Fruit fly (Drosophila melanogaster): ENCODE measurements around the gene CG3847.

The CG3847 gene

dm6 chrX:6340593-6341068, 6.3 kb upstream of the CG3847 start (continued):
- TF ChIP-seq CG7271 (tag; optimal IDR thresholded peaks at IDR 0.05) (no peak), repo (GFP tag; optimal IDR thresholded peaks at IDR 0.05) (no peak), Xrp1 (GFP tag; IDR thresholded peaks at IDR 0.05) (peak; percentile 66), emc (GFP tag; optimal IDR thresholded peaks at IDR 0.05) (no peak), hth (optimal IDR thresholded peaks at IDR 0.05) (no peak), bowl (GFP tag; IDR thresholded peaks at IDR 0.05) (0 out of 2 replicates have a peak, but pooled peaks have one; percentile 43), zfh1 (GFP tag; IDR thresholded peaks at IDR 0.05) (0 out of 3 replicates have a peak, but pooled peaks have one; percentile 38), CG11504 (tag; optimal IDR thresholded peaks at IDR 0.05) (peak; percentile 88), Doc2 (GFP tag; IDR thresholded peaks at IDR 0.05) (no peak), CG4360 (GFP tag; IDR thresholded peaks at IDR 0.05) (0 out of 2 replicates have a peak, but pooled peaks have one; percentile 8), Mad (GFP tag; optimal IDR thresholded peaks at IDR 0.05) (no peak), CG18262 (tag; optimal IDR thresholded peaks at IDR 0.05) (peak; percentile 82), CG13296 (GFP tag; optimal IDR thresholded peaks at IDR 0.05) (peak; percentile 83), p53 (GFP tag; optimal IDR thresholded peaks at IDR 0.05) (no peak), NK7.1 (GFP tag; optimal IDR thresholded peaks at IDR 0.05) (no peak), D (optimal IDR thresholded peaks at IDR 0.05) (no peak), D (GFP tag; optimal IDR thresholded peaks at IDR 0.05) (peak; percentile 68), Hr3 (GFP tag; optimal IDR thresholded peaks at IDR 0.05) (peak; percentile 34), en (GFP tag; optimal IDR thresholded peaks at IDR 0.05) (no peak), Rx (GFP tag; IDR thresholded peaks at IDR 0.05) (0 out of 2 replicates have a peak, but pooled peaks have one; percentile 25), Lim3 (GFP tag; IDR thresholded peaks at IDR 0.05) (no peak), Usf (GFP tag; optimal IDR thresholded peaks at IDR 0.05) (peak; percentile 67), pnt (GFP tag; optimal IDR thresholded peaks at IDR 0.05) (no peak), Xbp1 (GFP tag; optimal IDR thresholded peaks at IDR 0.05) (peak; percentile 56), lov (optimal IDR thresholded peaks at IDR 0.05) (no peak), lov (GFP tag; IDR thresholded peaks at IDR 0.05) (no peak), CG6683 (GFP tag; optimal IDR thresholded peaks at IDR 0.05) (peak; percentile 57), CG17385 (GFP tag; optimal IDR thresholded peaks at IDR 0.05) (peak; percentile 65), chif (GFP tag; optimal IDR thresholded peaks at IDR 0.05) (peak in 1 of 2 experiments; percentile 3), Side (GFP tag; optimal IDR thresholded peaks at IDR 0.05) (no peak), gce (GFP tag; IDR thresholded peaks at IDR 0.05) (no peak), C15 (GFP tag; IDR thresholded peaks at IDR 0.05) (no peak), CG18619 (GFP tag; optimal IDR thresholded peaks at IDR 0.05) (peak; percentile 87), vnd (GFP tag; IDR thresholded peaks at IDR 0.05; ENCODE audit: partially characterized antibody) (no peak), fru (optimal IDR thresholded peaks at IDR 0.05) (no peak), ase (GFP tag; IDR thresholded peaks at IDR 0.05) (peak; percentile 62; the same call in 1 of the 3 replicates), dimm (GFP tag; IDR thresholded peaks at IDR 0.05) (0 out of 2 replicates have a peak, but pooled peaks have one; percentile 16), CG4404 (GFP tag; IDR thresholded peaks at IDR 0.05) (no peak), CG6765 (GFP tag; optimal IDR thresholded peaks at IDR 0.05) (peak; percentile 72), exex (tag; optimal IDR thresholded peaks at IDR 0.05) (peak; percentile 40), inv (GFP tag; IDR thresholded peaks at IDR 0.05; ENCODE audit: partially characterized antibody) (no peak), CG13287 (GFP tag; IDR thresholded peaks at IDR 0.05; ENCODE audit: partially characterized antibody) (no peak), CG15696 (tag; optimal IDR thresholded peaks at IDR 0.05) (no peak), HLH4C (GFP tag; IDR thresholded peaks at IDR 0.05; ENCODE audit: partially characterized antibody) (no peak), yki (optimal IDR thresholded peaks at IDR 0.05) (no peak), CG15269 (tag; optimal IDR thresholded peaks at IDR 0.05) (peak; percentile 85), Rfx (GFP tag; IDR thresholded peaks at IDR 0.05) (peak; percentile 67), fu2 (GFP tag; optimal IDR thresholded peaks at IDR 0.05) (no peak), sens (GFP tag) (peak; percentile 87), CG3065 (GFP tag; optimal IDR thresholded peaks at IDR 0.05) (no peak), CG13123 (GFP tag; optimal IDR thresholded peaks at IDR 0.05) (peak; percentile 13), CG8290 (GFP tag; optimal IDR thresholded peaks at IDR 0.05) (peak; percentile 30), CG8290 (tag; optimal IDR thresholded peaks at IDR 0.05) (peak; percentile 6 to 64)
